Fruit fly (Drosophila melanogaster): ENCODE measurements around the gene CG6569.

DNA sequence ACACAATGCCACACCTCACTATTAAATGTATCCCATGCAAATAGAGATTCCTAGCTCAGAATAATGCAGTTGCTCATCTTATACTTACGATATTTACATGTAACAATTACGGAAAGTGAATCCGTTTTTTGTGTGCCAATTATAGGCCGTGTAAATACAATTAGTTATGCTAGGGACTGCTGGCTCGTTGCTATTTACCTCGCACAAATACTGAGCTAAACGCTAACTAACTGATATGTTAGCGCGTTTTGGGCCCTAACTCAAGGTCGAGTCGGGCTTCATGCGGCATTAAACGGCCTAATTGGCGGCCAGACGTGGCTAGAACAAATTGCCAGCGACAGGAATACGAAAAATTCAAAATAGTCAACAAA, 10.9 kb downstream of the CG6569 start:
- TF ChIP-seq usp (GFP tag; optimal IDR thresholded peaks at IDR 0.05) (no peak), Abd-B (GFP tag; optimal IDR thresholded peaks at IDR 0.05) (no peak), lola (GFP tag; optimal IDR thresholded peaks at IDR 0.05) (no peak), fru (GFP tag; optimal IDR thresholded peaks at IDR 0.05) (no peak), psq (GFP tag; optimal IDR thresholded peaks at IDR 0.05) (no peak), Vsx2 (GFP tag; optimal IDR thresholded peaks at IDR 0.05; ENCODE audit: partially characterized antibody) (no peak), Mio (GFP tag; optimal IDR thresholded peaks at IDR 0.05) (no peak), jim (GFP tag; optimal IDR thresholded peaks at IDR 0.05) (no peak), Dfd (GFP tag; optimal IDR thresholded peaks at IDR 0.05) (no peak), CG9705 (GFP tag; optimal IDR thresholded peaks at IDR 0.05) (no peak), Rel (GFP tag; optimal IDR thresholded peaks at IDR 0.05) (no peak), Rel (tag; optimal IDR thresholded peaks at IDR 0.05) (no peak), br (GFP tag; optimal IDR thresholded peaks at IDR 0.05) (no peak), Hr78 (GFP tag; optimal IDR thresholded peaks at IDR 0.05) (no peak)

Data from whole organism, wandering third instar larva.